Worm (Caenorhabditis elegans) whole organism, L3 larva: ENCODE results near the gene prdh-1.

Experiments
- aly-2 ChIP-seq: fragments of 150-350 bp; optimal IDR thresholded peaks from 2 replicates; lab custom pipeline; 2014; ENCODE audit warnings: missing biosample characterization, missing genetic modification characterization
- daf-12 ChIP-seq: fragments of 150-350 bp; optimal IDR thresholded peaks from 2 replicates; lab custom pipeline; 2014; ENCODE audit warnings: missing biosample characterization, missing genetic modification reagents, missing genetic modification characterization
- egl-27 ChIP-seq: sonication (generic microtip); optimal IDR thresholded peaks from 4 replicates; lab custom pipeline; 2017; ENCODE audit warnings: missing biosample characterization, missing genetic modification reagents, missing genetic modification characterization
- nhr-25 ChIP-seq: sonication (generic microtip); optimal IDR thresholded peaks from 2 replicates; lab custom pipeline; 2017; ENCODE audit warnings: missing biosample characterization, missing genetic modification characterization
- nhr-76 ChIP-seq: fragments of 150-350 bp; sonication (generic microtip); optimal IDR thresholded peaks from 5 replicates; lab custom pipeline; 2014; ENCODE audit warnings: missing biosample characterization, missing genetic modification characterization

ce11 chrIV:13878123-13878522 is 1.7 kb upstream of the prdh-1 start:
- TF ChIP-seq egl-27 (no peak), aly-2 (no peak), nhr-25 (no peak), daf-12 (tag; lab: Kevin White, UChicago) (no peak), nhr-76 (tag; lab: Kevin White, UChicago) (no peak)
